Worm (Caenorhabditis elegans) whole organism, L4 larva: ENCODE data around the gene F37C12.18.

Experiments
- F26F4.8 ChIP-seq: fragments of 200-800 bp; sonication (Bioruptor generic); conservative IDR thresholded peaks from 2 replicates; pipeline ENCODE4 v1.3.6; 2022; ENCODE audit warnings: missing genetic modification characterization, missing compliant biosample characterization
- T20F7.1 ChIP-seq: fragments of 200-800 bp; sonication (Bioruptor generic); optimal IDR thresholded peaks from 2 replicates; lab custom pipeline; 2018; ENCODE audit warnings: mild to moderate bottlenecking, missing genetic modification characterization, missing compliant biosample characterization
- Y5F2A.4 ChIP-seq: fragments of 200-800 bp; sonication (Bioruptor generic); optimal IDR thresholded peaks from 2 replicates; lab custom pipeline; 2018; ENCODE audit warnings: mild to moderate bottlenecking, missing genetic modification characterization, missing compliant biosample characterization
- Y75B8A.6 ChIP-seq: fragments of 200-800 bp; sonication (Bioruptor generic); IDR thresholded peaks from 2 replicates; pipeline ENCODE4 v1.3.6; 2022; ENCODE audit warnings: missing genetic modification reagents, missing genetic modification characterization, missing compliant biosample characterization
- ZK337.2 ChIP-seq: fragments of 200-800 bp; sonication (Bioruptor generic); IDR thresholded peaks from 2 replicates; pipeline ENCODE4 v1.3.6; 2022; ENCODE audit warnings: missing genetic modification reagents, missing genetic modification characterization, missing compliant biosample characterization
- aly-2 ChIP-seq: sonication (generic microtip); optimal IDR thresholded peaks from 2 replicates; lab custom pipeline; 2018; ENCODE audit warnings: missing biosample characterization, missing genetic modification characterization
- ceh-32 ChIP-seq: sonication (generic microtip); optimal IDR thresholded peaks from 2 replicates; lab custom pipeline; 2016; ENCODE audit warnings: mild to moderate bottlenecking, missing genetic modification characterization, missing compliant biosample characterization; ENCODE audit not compliant: poor library complexity
- ceh-44 ChIP-seq: fragments of 200-800 bp; sonication (Bioruptor generic); IDR thresholded peaks from 2 replicates; pipeline ENCODE4 v1.3.6; 2022; ENCODE audit warnings: missing genetic modification reagents, missing genetic modification characterization, missing compliant biosample characterization
- ces-1 ChIP-seq: fragments of 150-350 bp; sonication (generic microtip); optimal IDR thresholded peaks from 4 replicates; lab custom pipeline; 2014; ENCODE audit warnings: missing biosample characterization, missing genetic modification reagents, missing genetic modification characterization
- ctbp-1 ChIP-seq: fragments of 200-800 bp; sonication (Bioruptor generic); IDR thresholded peaks from 2 replicates; pipeline ENCODE4 v1.3.6; 2022; ENCODE audit warnings: missing genetic modification reagents, missing genetic modification characterization, missing compliant biosample characterization
- daf-16 ChIP-seq, 3 experiments: sonication (generic microtip); optimal IDR thresholded peaks; 2 replicates each; lab custom pipeline; 2016 to 2017; ENCODE audit warnings: missing genetic modification characterization in 3 of 3, missing genetic modification reagents in 3 of 3, mild to moderate bottlenecking in 2 of 3, missing compliant biosample characterization in 2 of 3, missing biosample characterization in 1 of 3, moderate library complexity in 1 of 3
- daf-8 ChIP-seq: fragments of 200-800 bp; sonication (Bioruptor generic); IDR thresholded peaks from 2 replicates; pipeline ENCODE4 v1.3.6; 2022; ENCODE audit warnings: missing genetic modification characterization, missing compliant biosample characterization
- dmd-6 ChIP-seq: fragments of 200-800 bp; sonication (Bioruptor generic); IDR thresholded peaks from 2 replicates; pipeline ENCODE4 v1.3.6; 2022; ENCODE audit warnings: missing genetic modification reagents, missing genetic modification characterization, missing compliant biosample characterization
- dve-1 ChIP-seq: sonication (generic microtip); optimal IDR thresholded peaks from 2 replicates; lab custom pipeline; 2017; ENCODE audit warnings: antibody characterized with exemption, mild to moderate bottlenecking, missing genetic modification characterization, missing compliant biosample characterization; ENCODE audit not compliant: insufficient read depth
- egl-27 ChIP-seq: sonication (generic microtip); optimal IDR thresholded peaks from 3 replicates; lab custom pipeline; 2017; ENCODE audit warnings: missing biosample characterization, missing genetic modification reagents, missing genetic modification characterization
- gei-8 ChIP-seq: fragments of 200-800 bp; sonication (Bioruptor generic); optimal IDR thresholded peaks from 2 replicates; lab custom pipeline; 2018; ENCODE audit warnings: mild to moderate bottlenecking, missing genetic modification characterization, missing compliant biosample characterization
- hif-1 ChIP-seq, 2 experiments: sonication (generic microtip); optimal IDR thresholded peaks; 2 replicates each; lab custom pipeline; 2016 to 2017; ENCODE audit warnings: missing compliant biosample characterization in 2 of 2, missing genetic modification characterization in 2 of 2, missing genetic modification reagents in 2 of 2, missing genotype in 2 of 2, mild to moderate bottlenecking in 1 of 2
- hlh-11 ChIP-seq: fragments of 200-800 bp; sonication (Bioruptor generic); optimal IDR thresholded peaks from 2 replicates; lab custom pipeline; 2018; ENCODE audit warnings: mild to moderate bottlenecking, missing genetic modification characterization, missing compliant biosample characterization
- hlh-30 ChIP-seq: sonication (generic microtip); optimal IDR thresholded peaks from 2 replicates; lab custom pipeline; 2017; ENCODE audit warnings: antibody characterized with exemption, mild to moderate bottlenecking, missing genetic modification characterization, missing compliant biosample characterization; ENCODE audit not compliant: insufficient read depth
- lin-13 ChIP-seq: fragments of 150-350 bp; optimal IDR thresholded peaks from 2 replicates; lab custom pipeline; 2014; ENCODE audit warnings: missing biosample characterization, missing genetic modification reagents, missing genetic modification characterization
- lin-15B ChIP-seq: fragments of 150-350 bp; sonication (generic microtip); optimal IDR thresholded peaks from 3 replicates; lab custom pipeline; 2014; ENCODE audit warnings: missing biosample characterization, missing genetic modification characterization
- lin-29 ChIP-seq: fragments of 200-800 bp; sonication (Bioruptor generic); IDR thresholded peaks from 2 replicates; pipeline ENCODE4 v1.3.6; 2022; ENCODE audit warnings: missing genetic modification reagents, missing genetic modification characterization, missing compliant biosample characterization
- lin-38 ChIP-seq: fragments of 200-800 bp; sonication (Bioruptor generic); IDR thresholded peaks from 2 replicates; pipeline ENCODE4 v1.3.6; 2022; ENCODE audit warnings: missing genetic modification reagents, missing genetic modification characterization, missing compliant biosample characterization
- lir-3 ChIP-seq: sonication (generic microtip); optimal IDR thresholded peaks from 2 replicates; lab custom pipeline; 2016; ENCODE audit warnings: mild to moderate bottlenecking, missing genetic modification characterization, missing compliant biosample characterization
- lsy-2 ChIP-seq, 2 experiments: fragments of 150-350 bp in 1 of 2; sonication (generic microtip) in 1 of 2; optimal IDR thresholded peaks; 2 replicates each; lab custom pipeline; 2014 to 2017; ENCODE audit warnings: missing biosample characterization in 2 of 2, missing genetic modification characterization in 2 of 2
- madf-5 ChIP-seq, 2 experiments: fragments of 200-800 bp; sonication (Bioruptor generic); IDR thresholded peaks; 2 replicates each; pipeline ENCODE4 v1.3.6; 2022; ENCODE audit warnings: missing compliant biosample characterization in 2 of 2, missing genetic modification characterization in 2 of 2
- mes-2 ChIP-seq: sonication (generic microtip); optimal IDR thresholded peaks from 2 replicates; lab custom pipeline; 2016; ENCODE audit warnings: missing genotype, mild to moderate bottlenecking, missing genetic modification characterization, missing compliant biosample characterization; ENCODE audit not compliant: poor library complexity, severe bottlenecking
- mxl-2 ChIP-seq: fragments of 200-800 bp; sonication (Bioruptor generic); conservative IDR thresholded peaks from 2 replicates; pipeline ENCODE4 v1.3.6; 2022; ENCODE audit warnings: missing genetic modification reagents, missing genetic modification characterization, missing compliant biosample characterization
- nhr-102 ChIP-seq: sonication (generic microtip); optimal IDR thresholded peaks from 2 replicates; lab custom pipeline; 2016; ENCODE audit warnings: mild to moderate bottlenecking, missing genetic modification characterization, moderate library complexity, missing compliant biosample characterization
- nhr-11 ChIP-seq: fragments of 150-350 bp; optimal IDR thresholded peaks from 2 replicates; lab custom pipeline; 2014; ENCODE audit warnings: missing biosample characterization, missing genetic modification characterization
- nhr-111 ChIP-seq: fragments of 200-800 bp; sonication (Bioruptor generic); optimal IDR thresholded peaks from 2 replicates; lab custom pipeline; 2018; ENCODE audit warnings: mild to moderate bottlenecking, missing genetic modification characterization, missing compliant biosample characterization
- nhr-28 ChIP-seq: fragments of 150-350 bp; optimal IDR thresholded peaks from 2 replicates; lab custom pipeline; 2014; ENCODE audit warnings: missing biosample characterization, missing genetic modification characterization
- nhr-41 ChIP-seq: fragments of 200-800 bp; sonication (Bioruptor generic); IDR thresholded peaks from 2 replicates; pipeline ENCODE4 v1.3.6; 2022; ENCODE audit warnings: missing genetic modification reagents, missing genetic modification characterization, missing compliant biosample characterization
- nhr-76 ChIP-seq: fragments of 150-350 bp; optimal IDR thresholded peaks from 2 replicates; lab custom pipeline; 2014; ENCODE audit warnings: missing biosample characterization, missing genetic modification characterization
- nhr-77 ChIP-seq: fragments of 150-350 bp; optimal IDR thresholded peaks from 2 replicates; lab custom pipeline; 2014; ENCODE audit warnings: missing biosample characterization, missing genetic modification characterization
- pha-4 ChIP-seq, 2 experiments: fragments of 150-350 bp in 1 of 2; fragments of 200-800 bp in 1 of 2; sonication (Bioruptor generic) in 1 of 2; IDR thresholded peaks in 1 of 2; optimal IDR thresholded peaks in 1 of 2; 2 replicates each; pipeline versions ENCODE4 v1.3.6 to Lab custom; 2014 to 2022; ENCODE audit warnings: missing genetic modification characterization in 2 of 2, missing genetic modification reagents in 2 of 2, missing biosample characterization in 1 of 2, missing compliant biosample characterization in 1 of 2
- pqm-1 ChIP-seq: sonication (generic microtip); optimal IDR thresholded peaks from 2 replicates; lab custom pipeline; 2017; ENCODE audit warnings: missing biosample characterization, missing genetic modification characterization
- skn-1 ChIP-seq: fragments of 150-350 bp; optimal IDR thresholded peaks from 2 replicates; lab custom pipeline; 2014; ENCODE audit warnings: missing biosample characterization, missing genetic modification characterization
- snpc-1.2 ChIP-seq: fragments of 200-800 bp; sonication (Bioruptor generic); IDR thresholded peaks from 2 replicates; pipeline ENCODE4 v1.3.6; 2022; ENCODE audit warnings: missing genetic modification reagents, missing genetic modification characterization, missing compliant biosample characterization
- snpc-4 ChIP-seq: fragments of 150-350 bp; optimal IDR thresholded peaks from 2 replicates; lab custom pipeline; 2014; ENCODE audit warnings: missing biosample characterization, missing genetic modification characterization
- spr-1 ChIP-seq: sonication (generic microtip); optimal IDR thresholded peaks from 2 replicates; lab custom pipeline; 2016; ENCODE audit warnings: mild to moderate bottlenecking, missing genetic modification characterization, missing compliant biosample characterization
- zfp-3 ChIP-seq: fragments of 200-800 bp; sonication (Bioruptor generic); conservative IDR thresholded peaks from 2 replicates; pipeline ENCODE4 v1.3.6; 2022; ENCODE audit warnings: missing genetic modification reagents, missing genetic modification characterization, missing compliant biosample characterization
- zip-2 ChIP-seq: fragments of 150-350 bp; optimal IDR thresholded peaks from 2 replicates; lab custom pipeline; 2014; ENCODE audit warnings: missing biosample characterization, missing genetic modification characterization
- ztf-11 ChIP-seq: fragments of 150-350 bp; optimal IDR thresholded peaks from 2 replicates; lab custom pipeline; 2014; ENCODE audit warnings: missing biosample characterization, missing genetic modification characterization

F37C12.18 gene

ce11 chrIII:7188300-7189052, 6.7 kb downstream of the F37C12.18 start, which contains the start of the genes F37C12.21 and F37C12.10:
Gene F37C12.21, plus strand, starts transcription at chrIII:7188357.
Gene F37C12.10, minus strand, starts transcription at chrIII:7188384.
- TF ChIP-seq hlh-11 (tag; lab: Kevin White, UChicago) (peak; percentile 67), lsy-2 (tag; optimal IDR thresholded peaks at IDR 0.05; lab: Kevin White, UChicago) (peak in 1 of 2 experiments; percentile 23), mes-2 (tag; lab: Kevin White, UChicago) (peak; percentile 42), lin-38 (GFP tag; lab: Robert Waterston, UW) (peak; percentile 41), nhr-102 (peak; percentile 7), dmd-6 (GFP tag; lab: Robert Waterston, UW) (peak; percentile 43), nhr-41 (GFP tag; lab: Robert Waterston, UW) (peak; percentile 57; the same call in 1 of the 2 replicates), mxl-2 (no peak), hlh-30 (peak; percentile 13), ceh-44 (GFP tag; lab: Robert Waterston, UW) (no peak), ceh-32 (no peak), dve-1 (peak; percentile 50), nhr-77 (tag; lab: Kevin White, UChicago) (peak; percentile 27), pqm-1 (tag; lab: Kevin White, UChicago) (peak; percentile 43), ZK337.2 (no peak), daf-16 (GFP tag; optimal IDR thresholded peaks at IDR 0.05; lab: Kevin White, UChicago) (no peak), daf-16 (tag; optimal IDR thresholded peaks at IDR 0.05; lab: Kevin White, UChicago) (peak; percentile 81), nhr-28 (tag; lab: Kevin White, UChicago) (peak; percentile 62)
- TF ChIP-seq, all 104 proteins: peak for 13

- TF ChIP-seq ztf-11 (tag; lab: Kevin White, UChicago), result no peak
- no peak for TF ChIP-seq daf-8 (GFP tag; lab: Robert Waterston, UW)
- no peak for TF ChIP-seq hif-1 (tag; optimal IDR thresholded peaks at IDR 0.05; lab: Kevin White, UChicago)
- TF ChIP-seq snpc-1.2 (GFP tag; lab: Robert Waterston, UW), result no peak
- TF ChIP-seq lin-15B (tag; lab: Kevin White, UChicago), result no peak
- TF ChIP-seq, all 104 proteins: peak for 0
Measured at ce11 chrIII:7185473-7185872, 9.8 kb downstream of the F37C12.18 start, which contains the start of gene F37C12.14. Gene F37C12.14, minus strand, starts transcription at chrIII:7185573.

DNA sequence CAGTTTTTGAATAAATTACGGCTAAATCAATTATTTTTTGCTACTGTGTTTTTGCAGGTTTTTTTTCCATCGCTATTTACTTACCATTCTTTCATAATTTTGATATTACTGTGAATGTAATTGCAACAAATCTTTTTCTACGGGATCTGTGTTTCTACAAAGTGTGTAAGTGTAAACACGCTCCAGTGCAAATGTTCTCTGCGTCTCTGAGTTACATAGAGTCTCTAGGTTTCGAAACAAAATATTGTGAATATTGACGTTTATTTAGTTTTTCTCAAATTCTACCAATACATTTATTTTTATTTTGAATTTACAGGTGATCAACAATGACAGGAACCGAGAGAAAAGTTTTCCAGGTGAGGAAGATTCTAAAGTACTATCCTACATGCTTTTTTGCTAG, 11.2 kb downstream of the F37C12.18 start, which contains the start of gene yju-2:
yju-2 (plus strand) TSS at position 315 of the 400 bp plus-strand sequence.
- TF ChIP-seq aly-2 (tag; lab: Kevin White, UChicago) (no peak), gei-8 (no peak), Y75B8A.6 (GFP tag; lab: Robert Waterston, UW) (no peak), lir-3 (tag; lab: Kevin White, UChicago) (no peak), pha-4 (GFP tag; IDR thresholded peaks at IDR 0.05; lab: Robert Waterston, UW) (no peak), pha-4 (tag; optimal IDR thresholded peaks at IDR 0.05; lab: Kevin White, UChicago) (peak; percentile 3), nhr-76 (tag; lab: Kevin White, UChicago) (no peak), daf-8 (GFP tag; lab: Robert Waterston, UW) (no peak), daf-16 (GFP tag; optimal IDR thresholded peaks at IDR 0.05; lab: Kevin White, UChicago) (no peak), daf-16 (tag; optimal IDR thresholded peaks at IDR 0.05; lab: Kevin White, UChicago) (peak; percentile 66), lsy-2 (tag; optimal IDR thresholded peaks at IDR 0.05; lab: Kevin White, UChicago) (peak in 1 of 2 experiments; percentile 86), Y5F2A.4 (no peak), lin-29 (no peak), ces-1 (GFP tag; lab: Kevin White, UChicago) (no peak), spr-1 (tag; lab: Kevin White, UChicago) (no peak), egl-27 (tag; lab: Kevin White, UChicago) (no peak), lin-13 (GFP tag; lab: Kevin White, UChicago) (peak; percentile 72), dve-1 (peak; percentile 55), zip-2 (tag; lab: Kevin White, UChicago) (no peak), nhr-111 (GFP tag; lab: Kevin White, UChicago) (no peak), T20F7.1 (GFP tag; lab: Kevin White, UChicago) (peak; percentile 62), madf-5 (GFP tag; IDR thresholded peaks at IDR 0.05; lab: Robert Waterston, UW) (no peak), hlh-30 (peak; percentile 64), zfp-3 (GFP tag; lab: Robert Waterston, UW) (no peak), nhr-11 (tag; lab: Kevin White, UChicago) (peak; percentile 39), skn-1 (tag; lab: Kevin White, UChicago) (no peak), lin-38 (GFP tag; lab: Robert Waterston, UW) (peak; percentile 86), F26F4.8 (GFP tag; lab: Robert Waterston, UW) (no peak), snpc-4 (tag; lab: Kevin White, UChicago) (no peak), ctbp-1 (GFP tag; lab: Robert Waterston, UW) (no peak)
